Worm (Caenorhabditis elegans) whole organism, mixed stage, embryonic: ENCODE results near the gene eif-1.

ENCODE experiments used
- elt-3 ChIP-seq: fragments of 150-350 bp; optimal IDR thresholded peaks from 2 replicates; lab custom pipeline; 2014; ENCODE audit warnings: missing biosample characterization, missing genetic modification characterization
- lin-13 ChIP-seq: fragments of 150-350 bp; optimal IDR thresholded peaks from 2 replicates; lab custom pipeline; 2014; ENCODE audit warnings: missing biosample characterization, missing genetic modification characterization
- unc-39 ChIP-seq: fragments of 150-350 bp; optimal IDR thresholded peaks from 2 replicates; lab custom pipeline; 2014; ENCODE audit warnings: missing biosample characterization, missing genetic modification characterization

- TF ChIP-seq unc-39 (tag; lab: Kevin White, UChicago) (no peak), elt-3 (tag; lab: Kevin White, UChicago) (no peak), lin-13 (no peak)
Measured at ce11 chrII:4949380-4949950, 43.9 kb downstream of the eif-1 start, which contains the start of the genes try-1 and zyg-12.
